Fruit fly (Drosophila melanogaster) whole organism, embryonic: ENCODE data around the gene bero.
A peak's percentile ranks its signal among the peaks of the same experiment; 100 is the strongest.

Experiments
- Awh ChIP-seq: fragments of 200-800 bp; sonication (Bioruptor generic); IDR thresholded peaks from 2 replicates; pipeline ENCODE4, ENCODE4 v1.3.6; 2022; ENCODE audit warnings: missing biosample characterization, missing genetic modification characterization
- B-H2 ChIP-seq: fragments of 200-800 bp; sonication (Bioruptor generic); optimal IDR thresholded peaks from 2 replicates; lab custom pipeline; 2018; ENCODE audit warnings: missing biosample characterization, mild to moderate bottlenecking, missing genetic modification characterization
- CG12769 ChIP-seq: fragments of 200-800 bp; sonication (Bioruptor generic); optimal IDR thresholded peaks from 2 replicates; lab custom pipeline; 2019; ENCODE audit warnings: missing biosample characterization, mild to moderate bottlenecking, missing genetic modification characterization, moderate library complexity
- CG13624 ChIP-seq: fragments of 200-800 bp; sonication (Bioruptor generic); optimal IDR thresholded peaks from 2 replicates; lab custom pipeline; 2016; ENCODE audit warnings: missing biosample characterization, missing genetic modification characterization
- CG13894 ChIP-seq: fragments of 200-800 bp; sonication (Bioruptor generic); optimal IDR thresholded peaks from 3 replicates; lab custom pipeline; 2018; ENCODE audit warnings: missing biosample characterization, mild to moderate bottlenecking, missing genetic modification characterization, moderate library complexity
- CG1647 ChIP-seq: fragments of 200-800 bp; sonication (Bioruptor generic); optimal IDR thresholded peaks from 3 replicates; lab custom pipeline; 2016; ENCODE audit warnings: missing biosample characterization, missing genetic modification characterization
- CG16863 ChIP-seq: fragments of 200-800 bp; sonication (Bioruptor generic); optimal IDR thresholded peaks from 3 replicates; lab custom pipeline; 2016; ENCODE audit warnings: missing biosample characterization, missing genetic modification characterization
- CG18599 ChIP-seq: fragments of 200-800 bp; sonication (Bioruptor generic); optimal IDR thresholded peaks from 3 replicates; lab custom pipeline; 2017; ENCODE audit warnings: missing biosample characterization, missing genetic modification characterization, mild to moderate bottlenecking, moderate library complexity, missing genetic modification reagents
- CG4820 ChIP-seq: fragments of 200-800 bp; sonication (Bioruptor generic); optimal IDR thresholded peaks from 3 replicates; lab custom pipeline; 2016; ENCODE audit warnings: missing biosample characterization, missing genetic modification characterization
- CG6254 ChIP-seq: fragments of 200-800 bp; sonication (Bioruptor generic); optimal IDR thresholded peaks from 3 replicates; lab custom pipeline; 2017; ENCODE audit warnings: mild to moderate bottlenecking, missing biosample characterization, missing genetic modification reagents, missing genetic modification characterization
- CG6654 ChIP-seq: fragments of 200-800 bp; sonication (Bioruptor generic); optimal IDR thresholded peaks from 2 replicates; lab custom pipeline; 2017; ENCODE audit warnings: missing biosample characterization, mild to moderate bottlenecking, missing genetic modification characterization
- CG7271 ChIP-seq: fragments of 200-800 bp; sonication (Bioruptor generic); optimal IDR thresholded peaks from 2 replicates; lab custom pipeline; 2018; ENCODE audit warnings: missing biosample characterization, mild to moderate bottlenecking, missing genetic modification characterization, moderate library complexity
- CG8290 ChIP-seq, 3 experiments: fragments of 200-800 bp; sonication (Bioruptor generic); optimal IDR thresholded peaks; 2 replicates each; lab custom pipeline; 2016 to 2019; ENCODE audit warnings: missing biosample characterization in 3 of 3, missing genetic modification characterization in 3 of 3, mild to moderate bottlenecking in 2 of 3, moderate library complexity in 1 of 3
- Dll ChIP-seq: fragments of 200-800 bp; sonication (Bioruptor generic); IDR thresholded peaks from 4 replicates; pipeline ENCODE4 v1.3.6; 2022; ENCODE audit warnings: missing biosample characterization, missing genetic modification characterization; ENCODE audit not compliant: partially characterized antibody
- Dref ChIP-seq: fragments of 200-800 bp; sonication (Bioruptor generic); IDR thresholded peaks from 2 replicates; pipeline ENCODE4 v1.3.6; 2022; ENCODE audit warnings: missing biosample characterization, missing genetic modification characterization
- Ets65A ChIP-seq: fragments of 200-800 bp; sonication (Bioruptor generic); peaks from one replicate; lab custom pipeline; 2016; ENCODE audit warnings: missing biosample characterization, missing genetic modification characterization
- Hey ChIP-seq: fragments of 200-800 bp; sonication (Bioruptor generic); optimal IDR thresholded peaks from 3 replicates; lab custom pipeline; 2018; ENCODE audit warnings: missing biosample characterization, mild to moderate bottlenecking, missing genetic modification characterization
- Hmr ChIP-seq: fragments of 200-800 bp; sonication (Bioruptor generic); optimal IDR thresholded peaks from 3 replicates; lab custom pipeline; 2017; ENCODE audit warnings: mild to moderate bottlenecking, missing biosample characterization, missing genetic modification reagents, missing genetic modification characterization
- Med ChIP-seq: fragments of 200-800 bp; sonication (Bioruptor generic); peaks from one replicate; lab custom pipeline; 2016; ENCODE audit warnings: missing biosample characterization, missing genetic modification characterization, mild to moderate bottlenecking, inconsistent platforms, moderate library complexity
- NFAT ChIP-seq: fragments of 200-800 bp; sonication (Bioruptor generic); IDR thresholded peaks from 2 replicates; pipeline ENCODE4 v1.3.6; 2022; ENCODE audit warnings: missing biosample characterization, missing genetic modification characterization
- PHDP ChIP-seq: fragments of 200-800 bp; sonication (Bioruptor generic); optimal IDR thresholded peaks from 3 replicates; lab custom pipeline; 2018; ENCODE audit warnings: missing biosample characterization, mild to moderate bottlenecking, missing genetic modification characterization, moderate library complexity
- Spps ChIP-seq: fragments of 200-800 bp; sonication (Bioruptor generic); optimal IDR thresholded peaks from 2 replicates; lab custom pipeline; 2018; ENCODE audit warnings: missing biosample characterization, mild to moderate bottlenecking, missing genetic modification characterization
- abd-A ChIP-seq: fragments of 200-800 bp; sonication (Bioruptor generic); optimal IDR thresholded peaks from 3 replicates; lab custom pipeline; 2019; ENCODE audit warnings: missing biosample characterization, mild to moderate bottlenecking, missing genetic modification characterization, moderate library complexity
- chinmo ChIP-seq: fragments of 200-800 bp; sonication (Bioruptor generic); IDR thresholded peaks from 4 replicates; pipeline ENCODE4 v1.3.6; 2022; ENCODE audit warnings: missing biosample characterization, missing genetic modification characterization; ENCODE audit not compliant: partially characterized antibody
- cwo ChIP-seq: fragments of 200-800 bp; sonication (Bioruptor generic); optimal IDR thresholded peaks from 3 replicates; lab custom pipeline; 2017; ENCODE audit warnings: missing biosample characterization, missing genetic modification characterization, mild to moderate bottlenecking, moderate library complexity, missing genetic modification reagents
- dmrt11E ChIP-seq: fragments of 200-800 bp; sonication (Bioruptor generic); optimal IDR thresholded peaks from 3 replicates; lab custom pipeline; 2018; ENCODE audit warnings: missing biosample characterization, mild to moderate bottlenecking, missing genetic modification characterization, moderate library complexity
- gem ChIP-seq: fragments of 200-800 bp; sonication (Bioruptor generic); optimal IDR thresholded peaks from 2 replicates; lab custom pipeline; 2019; ENCODE audit warnings: missing biosample characterization, mild to moderate bottlenecking, missing genetic modification characterization, moderate library complexity
- ind ChIP-seq: fragments of 200-800 bp; sonication (Bioruptor generic); optimal IDR thresholded peaks from 3 replicates; lab custom pipeline; 2016; ENCODE audit warnings: missing biosample characterization, missing genetic modification characterization
- lmd ChIP-seq: fragments of 200-800 bp; sonication (Bioruptor generic); IDR thresholded peaks from 2 replicates; pipeline ENCODE4 v1.3.6; 2022; ENCODE audit warnings: missing biosample characterization, missing genetic modification characterization
- lola ChIP-seq, 3 experiments: fragments of >200 bp in 2 of 3; fragments of 200-800 bp in 1 of 3; sonication (Bioruptor generic) in 1 of 3; optimal IDR thresholded peaks; 2 replicates each; lab custom pipeline; 2017 to 2019; ENCODE audit warnings: missing biosample characterization in 3 of 3, missing genetic modification characterization in 3 of 3, mild to moderate bottlenecking in 1 of 3, moderate library complexity in 1 of 3
- otp ChIP-seq: fragments of 200-800 bp; sonication (Bioruptor generic); IDR thresholded peaks from 3 replicates; pipeline ENCODE4, ENCODE4 v1.3.6; 2022; ENCODE audit warnings: missing biosample characterization, missing genetic modification characterization
- sd ChIP-seq: fragments of 200-800 bp; sonication (Bioruptor generic); optimal IDR thresholded peaks from 3 replicates; lab custom pipeline; 2018; ENCODE audit warnings: missing biosample characterization, mild to moderate bottlenecking, missing genetic modification characterization, moderate library complexity
- sens ChIP-seq: fragments of 200-800 bp; sonication (Bioruptor generic); peaks from one replicate; lab custom pipeline; 2016; ENCODE audit warnings: missing biosample characterization, missing genetic modification characterization
- so ChIP-seq: fragments of 200-800 bp; sonication (Bioruptor generic); IDR thresholded peaks from 3 replicates; pipeline ENCODE4 v1.3.6; 2022; ENCODE audit warnings: missing biosample characterization, missing genetic modification characterization
- tio ChIP-seq: fragments of 200-800 bp; sonication (Bioruptor generic); optimal IDR thresholded peaks from 2 replicates; lab custom pipeline; 2017; ENCODE audit warnings: missing biosample characterization, missing genetic modification characterization, inconsistent platforms
- vvl ChIP-seq: fragments of 200-800 bp; sonication (Bioruptor generic); IDR thresholded peaks from 2 replicates; pipeline ENCODE4 v1.3.6; 2022; ENCODE audit warnings: missing biosample characterization, missing genetic modification characterization

bero gene

DNA sequence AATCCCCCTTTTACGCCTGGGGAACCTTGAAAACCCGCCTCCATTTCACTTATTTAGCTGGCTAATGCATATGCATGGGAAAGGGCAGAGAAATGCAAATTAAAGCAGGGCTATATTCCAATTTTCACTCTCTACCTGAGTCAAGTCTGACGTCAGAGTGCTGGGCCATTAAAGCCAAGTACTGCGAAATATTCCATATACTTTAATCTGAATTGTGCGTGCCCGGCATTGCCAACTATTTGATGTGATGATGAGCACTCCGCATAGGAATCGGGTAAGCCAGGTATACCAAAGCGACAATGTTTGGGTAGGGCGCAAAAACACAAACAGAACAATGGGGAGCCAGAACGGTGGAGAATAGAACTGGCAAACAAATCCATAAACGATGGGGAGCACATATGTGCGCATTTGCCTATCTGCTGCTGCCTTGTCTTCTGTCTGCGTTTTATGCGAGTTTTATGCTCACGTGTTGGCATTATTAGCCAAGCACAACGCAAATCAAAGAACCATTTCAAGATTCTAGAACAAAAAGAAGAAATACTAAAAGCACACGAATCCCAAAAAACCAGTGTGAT lies 21.2 kb downstream of the bero start:
- peak; percentile 66 for TF ChIP-seq CG13894 (tag; lab: Kevin White, UChicago)
- TF ChIP-seq Med: peak; percentile 67
- TF ChIP-seq B-H2 (GFP tag; lab: Kevin White, UChicago): peak; percentile 16
- peak; percentile 23; the same call in 1 of the 2 replicates for TF ChIP-seq NFAT
- TF ChIP-seq CG6654 (GFP tag; lab: Kevin White, UChicago): no peak
- TF ChIP-seq PHDP (tag; lab: Kevin White, UChicago): no peak
- TF ChIP-seq abd-A (tag; lab: Kevin White, UChicago): peak; percentile 44
- no peak for TF ChIP-seq lola (GFP tag; optimal IDR thresholded peaks at IDR 0.05; lab: Kevin White, UChicago)
- TF ChIP-seq dmrt11E (tag; lab: Kevin White, UChicago): no peak
- no peak for TF ChIP-seq otp
- TF ChIP-seq chinmo: 0 out of 4 replicates have a peak, but pooled peaks have one; percentile 47
- no peak for TF ChIP-seq lmd
- TF ChIP-seq sd (tag; lab: Kevin White, UChicago): peak; percentile 49
- TF ChIP-seq Dref (GFP tag; lab: Robert Waterston, UW): no peak
- no peak for TF ChIP-seq Dll
- TF ChIP-seq Awh (GFP tag; lab: Robert Waterston, UW): no peak
- no peak for TF ChIP-seq CG8290 (GFP tag; optimal IDR thresholded peaks at IDR 0.05; lab: Kevin White, UChicago)
- TF ChIP-seq CG8290 (tag; optimal IDR thresholded peaks at IDR 0.05; lab: Kevin White, UChicago): peak in 1 of 2 experiments; percentile 52
- TF ChIP-seq CG12769: peak; percentile 58
- TF ChIP-seq Hmr (GFP tag; lab: Kevin White, UChicago): peak; percentile 3
- TF ChIP-seq Hey: no peak
- TF ChIP-seq so (GFP tag; lab: Robert Waterston, UW): 0 out of 3 replicates have a peak, but pooled peaks have one; percentile 23
- peak; percentile 81 for TF ChIP-seq cwo (GFP tag; lab: Kevin White, UChicago)
- peak; percentile 59; the same call in 1 of the 2 replicates for TF ChIP-seq vvl (GFP tag; lab: Robert Waterston, UW)
- TF ChIP-seq CG18599: peak; percentile 12
- no peak for TF ChIP-seq CG4820 (GFP tag; lab: Kevin White, UChicago)
- no peak for TF ChIP-seq CG6254 (GFP tag; lab: Kevin White, UChicago)
- no peak for TF ChIP-seq CG1647 (GFP tag; lab: Kevin White, UChicago)
- peak; percentile 35 for TF ChIP-seq CG13624
- no peak for TF ChIP-seq CG16863
- no peak for TF ChIP-seq tio (GFP tag; lab: Kevin White, UChicago)

DNA sequence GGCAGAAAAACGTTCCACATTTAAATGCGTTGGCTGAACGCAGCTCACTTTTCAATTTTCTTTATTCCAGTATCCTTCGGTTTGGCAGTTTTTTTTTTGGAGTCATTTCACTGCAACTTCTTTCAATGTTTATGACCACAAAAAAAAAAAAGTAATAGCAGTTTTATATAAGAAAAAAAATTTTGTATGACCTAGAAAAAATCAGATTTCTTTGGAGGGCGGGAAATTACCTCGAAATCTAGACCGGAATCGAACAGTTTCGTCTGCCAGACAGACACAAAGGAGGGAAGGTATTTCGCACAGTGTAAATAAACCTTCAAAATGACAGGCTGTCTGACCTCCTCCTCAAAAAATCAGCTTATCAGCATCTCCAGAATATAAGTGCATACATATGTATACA lies 22.0 kb downstream of the bero start:
- TF ChIP-seq Med (peak; percentile 43), gem (peak; percentile 3), CG7271 (no peak), sens (peak; percentile 26), tio (GFP tag; lab: Kevin White, UChicago) (peak; percentile 3), Spps (tag; lab: Kevin White, UChicago) (no peak), Ets65A (GFP tag; lab: Kevin White, UChicago) (peak; percentile 71), ind (GFP tag; lab: Kevin White, UChicago) (peak; percentile 10)
- TF ChIP-seq, all 482 proteins: peak for 6
